Worm (Caenorhabditis elegans) whole organism, late embryonic: ENCODE results near the gene mbk-2.
A peak's percentile ranks its signal among the peaks of the same experiment; 100 is the strongest.

Experiments
- F13H6.1 ChIP-seq: sonication (generic microtip); optimal IDR thresholded peaks from 2 replicates; lab custom pipeline; 2016; ENCODE audit warnings: missing genetic modification characterization, missing compliant biosample characterization
- K09A11.1 ChIP-seq: sonication (generic microtip); optimal IDR thresholded peaks from 2 replicates; lab custom pipeline; 2017; ENCODE audit warnings: antibody characterized with exemption, mild to moderate bottlenecking, missing genetic modification characterization, missing compliant biosample characterization; ENCODE audit not compliant: insufficient read depth
- ama-1 ChIP-seq: fragments of 150-350 bp; optimal IDR thresholded peaks from 2 replicates; lab custom pipeline; 2014
- ceh-14 ChIP-seq: sonication (generic microtip); optimal IDR thresholded peaks from 2 replicates; lab custom pipeline; 2016; ENCODE audit warnings: missing genotype, missing genetic modification characterization, missing compliant biosample characterization
- ceh-2 ChIP-seq: sonication (generic microtip); optimal IDR thresholded peaks from 2 replicates; lab custom pipeline; 2016; ENCODE audit warnings: missing genotype, missing genetic modification characterization, missing compliant biosample characterization
- ceh-30 ChIP-seq: fragments of 150-350 bp; optimal IDR thresholded peaks from 2 replicates; lab custom pipeline; 2014; ENCODE audit warnings: missing biosample characterization, missing genetic modification characterization
- ceh-31 ChIP-seq: sonication (generic microtip); optimal IDR thresholded peaks from 2 replicates; lab custom pipeline; 2016; ENCODE audit warnings: missing genetic modification characterization, missing compliant biosample characterization
- ceh-45 ChIP-seq: fragments of 200-800 bp; sonication (Bioruptor generic); IDR thresholded peaks from 2 replicates; pipeline ENCODE4 v1.3.6; 2022; ENCODE audit warnings: missing genetic modification reagents, missing genetic modification characterization, missing compliant biosample characterization
- ceh-48 ChIP-seq: sonication (generic microtip); optimal IDR thresholded peaks from 2 replicates; lab custom pipeline; 2016; ENCODE audit warnings: missing genetic modification characterization, inconsistent platforms, missing compliant biosample characterization
- ceh-6 ChIP-seq: fragments of 200-800 bp; sonication (Bioruptor generic); optimal IDR thresholded peaks from 2 replicates; lab custom pipeline; 2018; ENCODE audit warnings: mild to moderate bottlenecking, missing genetic modification characterization, missing compliant biosample characterization
- elt-2 ChIP-seq: sonication (generic microtip); optimal IDR thresholded peaks from 2 replicates; lab custom pipeline; 2016; ENCODE audit warnings: missing genetic modification reagents, missing genetic modification characterization, missing compliant biosample characterization
- ets-4 ChIP-seq: sonication (generic microtip); optimal IDR thresholded peaks from 2 replicates; lab custom pipeline; 2016; ENCODE audit warnings: missing genetic modification characterization, missing compliant biosample characterization
- fax-1 ChIP-seq: sonication (generic microtip); optimal IDR thresholded peaks from 2 replicates; lab custom pipeline; 2016; ENCODE audit warnings: missing genotype, missing genetic modification characterization, missing compliant biosample characterization
- fkh-10 ChIP-seq: fragments of 150-350 bp; optimal IDR thresholded peaks from 2 replicates; lab custom pipeline; 2014; ENCODE audit warnings: missing biosample characterization, missing genetic modification reagents, missing genetic modification characterization
- fkh-6 ChIP-seq: sonication (generic microtip); optimal IDR thresholded peaks from 2 replicates; lab custom pipeline; 2016; ENCODE audit warnings: missing genetic modification characterization, missing compliant biosample characterization
- gmeb-2 ChIP-seq: sonication (generic microtip); optimal IDR thresholded peaks from 2 replicates; lab custom pipeline; 2016; ENCODE audit warnings: missing genetic modification characterization, inconsistent platforms, missing compliant biosample characterization
- hlh-30 ChIP-seq: sonication (generic microtip); optimal IDR thresholded peaks from 2 replicates; lab custom pipeline; 2017; ENCODE audit warnings: antibody characterized with exemption, missing genetic modification characterization, missing compliant biosample characterization; ENCODE audit not compliant: insufficient read depth
- lin-11 ChIP-seq: fragments of 200-800 bp; sonication (Bioruptor generic); optimal IDR thresholded peaks from 2 replicates; lab custom pipeline; 2018; ENCODE audit warnings: mild to moderate bottlenecking, missing genetic modification characterization, missing compliant biosample characterization
- madf-2 ChIP-seq: sonication (generic microtip); optimal IDR thresholded peaks from 2 replicates; lab custom pipeline; 2017; ENCODE audit warnings: missing genetic modification characterization, missing compliant biosample characterization
- mec-3 ChIP-seq: sonication (generic microtip); optimal IDR thresholded peaks from 2 replicates; lab custom pipeline; 2016; ENCODE audit warnings: borderline replicate concordance, missing genetic modification characterization, missing compliant biosample characterization
- nfya-1 ChIP-seq: sonication (generic microtip); optimal IDR thresholded peaks from 2 replicates; lab custom pipeline; 2017; ENCODE audit warnings: missing genetic modification characterization, mild to moderate bottlenecking, missing compliant biosample characterization, antibody characterized with exemption, moderate library complexity
- nhr-232 ChIP-seq: sonication (generic microtip); optimal IDR thresholded peaks from 2 replicates; lab custom pipeline; 2016; ENCODE audit warnings: missing genetic modification characterization, missing compliant biosample characterization
- odd-2 ChIP-seq: sonication (generic microtip); optimal IDR thresholded peaks from 2 replicates; lab custom pipeline; 2017; ENCODE audit warnings: antibody characterized with exemption, mild to moderate bottlenecking, missing genetic modification characterization, missing compliant biosample characterization
- pag-3 ChIP-seq: sonication (generic microtip); optimal IDR thresholded peaks from 2 replicates; lab custom pipeline; 2016; ENCODE audit warnings: missing compliant biosample characterization, missing genetic modification characterization, borderline replicate concordance
- pax-1 ChIP-seq: fragments of 150-350 bp; optimal IDR thresholded peaks from 2 replicates; lab custom pipeline; 2014; ENCODE audit warnings: missing biosample characterization, missing genetic modification characterization
- pha-2 ChIP-seq: sonication (generic microtip); optimal IDR thresholded peaks from 2 replicates; lab custom pipeline; 2017; ENCODE audit warnings: mild to moderate bottlenecking, missing genetic modification characterization, missing compliant biosample characterization
- pha-4 ChIP-seq: fragments of 150-350 bp; optimal IDR thresholded peaks from 2 replicates; lab custom pipeline; 2018; ENCODE audit warnings: missing biosample characterization, missing genetic modification reagents, missing genetic modification characterization
- pros-1 ChIP-seq: fragments of 150-350 bp; optimal IDR thresholded peaks from 2 replicates; lab custom pipeline; 2014; ENCODE audit warnings: missing biosample characterization, missing genetic modification reagents, missing genetic modification characterization
- sdc-2 ChIP-seq: sonication (generic microtip); optimal IDR thresholded peaks from 2 replicates; lab custom pipeline; 2016; ENCODE audit warnings: missing genotype, missing genetic modification characterization, missing compliant biosample characterization
- sox-2 ChIP-seq: fragments of 200-800 bp; sonication (Bioruptor generic); IDR thresholded peaks from 2 replicates; pipeline ENCODE4 v1.3.6; 2022; ENCODE audit warnings: missing genetic modification reagents, missing genetic modification characterization, missing compliant biosample characterization
- sox-4 ChIP-seq: sonication (generic microtip); optimal IDR thresholded peaks from 2 replicates; lab custom pipeline; 2017; ENCODE audit warnings: mild to moderate bottlenecking, missing genetic modification characterization, inconsistent platforms, missing compliant biosample characterization
- ttx-3 ChIP-seq: sonication (generic microtip); optimal IDR thresholded peaks from 2 replicates; lab custom pipeline; 2016; ENCODE audit warnings: missing genetic modification reagents, missing genetic modification characterization, missing compliant biosample characterization
- unc-86 ChIP-seq: sonication (generic microtip); optimal IDR thresholded peaks from 2 replicates; lab custom pipeline; 2016; ENCODE audit warnings: missing genetic modification characterization, missing compliant biosample characterization

mbk-2 gene

ce11 chrIV:12985961-12986360 is 23.0 kb upstream of the mbk-2 start, which contains the start of gene K10D11.3:
K10D11.3 (minus strand) TSS chrIV:12986134.
- TF ChIP-seq elt-2 (tag; lab: Kevin White, UChicago) (peak; percentile 7), K09A11.1 (no peak), madf-2 (tag; lab: Kevin White, UChicago) (no peak), gmeb-2 (no peak), lin-11 (tag; lab: Kevin White, UChicago) (no peak), ceh-48 (tag; lab: Kevin White, UChicago) (no peak), ceh-14 (tag; lab: Kevin White, UChicago) (no peak)
- TF ChIP-seq, all 69 proteins: peak for 1

DNA sequence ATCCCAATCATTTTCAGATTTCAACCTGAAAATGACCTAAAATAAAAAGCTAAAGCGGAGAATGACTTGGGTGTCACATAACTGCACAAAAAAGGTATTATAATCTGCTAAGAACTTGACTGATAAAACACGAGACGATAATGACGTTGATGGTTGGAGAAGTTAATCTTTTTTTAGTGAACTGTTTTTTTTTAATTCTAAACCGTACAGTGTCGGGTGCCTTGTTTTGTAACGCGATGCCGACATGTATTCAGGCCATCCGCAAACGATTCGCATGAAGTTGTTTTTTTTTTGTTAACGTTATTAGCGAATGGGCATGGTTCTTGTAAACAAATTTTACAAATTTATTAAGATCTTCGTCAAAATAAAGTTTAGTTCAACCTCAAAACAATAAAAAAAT is 19.6 kb upstream of the mbk-2 start, which contains the start of gene K10D11.6:
K10D11.6 (minus strand) TSS at position 101 of the 400 bp plus-strand sequence.
- no peak for TF ChIP-seq sox-2
- TF ChIP-seq sdc-2 (tag; lab: Kevin White, UChicago): no peak
- TF ChIP-seq fkh-10 (GFP tag; lab: Kevin White, UChicago): no peak
- TF ChIP-seq fkh-6 (tag; lab: Kevin White, UChicago): no peak
- TF ChIP-seq mec-3 (tag; lab: Kevin White, UChicago): no peak
- TF ChIP-seq pha-2 (tag; lab: Kevin White, UChicago): no peak
- no peak for TF ChIP-seq pax-1 (tag; lab: Kevin White, UChicago)
- TF ChIP-seq gmeb-2: no peak
- TF ChIP-seq ceh-2: no peak
- TF ChIP-seq ceh-31 (tag; lab: Kevin White, UChicago): no peak
- no peak for TF ChIP-seq nhr-232 (tag; lab: Kevin White, UChicago)
- no peak for TF ChIP-seq ceh-6 (GFP tag; lab: Kevin White, UChicago)
- no peak for TF ChIP-seq odd-2 (tag; lab: Kevin White, UChicago)
- TF ChIP-seq unc-86 (tag; lab: Kevin White, UChicago): no peak
- no peak for TF ChIP-seq fax-1 (tag; lab: Kevin White, UChicago)
- no peak for TF ChIP-seq ceh-14 (tag; lab: Kevin White, UChicago)

- TF ChIP-seq ets-4 (tag; lab: Kevin White, UChicago): no peak
- no peak for TF ChIP-seq pros-1 (tag; lab: Kevin White, UChicago)
- no peak for TF ChIP-seq sox-4 (tag; lab: Kevin White, UChicago)
- TF ChIP-seq sdc-2 (tag; lab: Kevin White, UChicago): no peak
- TF ChIP-seq F13H6.1 (tag; lab: Kevin White, UChicago): no peak
- TF ChIP-seq nfya-1 (tag; lab: Kevin White, UChicago): no peak
- TF ChIP-seq pha-4: no peak
- no peak for TF ChIP-seq pha-2 (tag; lab: Kevin White, UChicago)
- no peak for TF ChIP-seq ceh-45
- no peak for TF ChIP-seq ceh-30 (tag; lab: Kevin White, UChicago)
- no peak for TF ChIP-seq ceh-48 (tag; lab: Kevin White, UChicago)
Observed at ce11 chrIV:12990638-12991037, 18.3 kb upstream of the mbk-2 start.

DNA sequence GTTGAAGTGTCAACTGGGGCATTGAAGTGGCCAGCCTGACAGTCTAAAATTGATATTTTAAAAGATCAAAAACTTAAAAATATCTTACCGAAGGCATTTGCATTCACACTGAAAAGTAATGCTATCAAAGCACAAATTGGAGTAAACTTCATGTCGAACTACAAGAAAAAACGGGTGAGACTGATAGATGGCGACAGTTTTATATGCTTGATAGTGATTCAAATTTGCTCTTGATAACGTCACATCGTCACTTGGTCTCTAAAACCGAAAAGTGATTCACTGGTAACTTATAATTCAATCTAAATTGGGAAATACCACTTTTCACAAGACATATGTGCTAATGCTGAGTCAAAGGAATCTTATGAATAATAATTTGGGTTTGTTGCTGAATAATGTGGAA is 17.3 kb upstream of the mbk-2 start, which contains the start of gene K10D11.5:
K10D11.5 (minus strand) TSS at position 215 of the 400 bp plus-strand sequence.
- TF ChIP-seq ama-1 (no peak), nfya-1 (tag; lab: Kevin White, UChicago) (no peak), ceh-6 (GFP tag; lab: Kevin White, UChicago) (no peak)

ce11 chrIV:12994376-12994775 is 14.6 kb upstream of the mbk-2 start, which contains the start of gene K10D11.4:
K10D11.4 (minus strand) TSS chrIV:12994476.
- TF ChIP-seq ceh-14 (tag; lab: Kevin White, UChicago) (no peak), pag-3 (tag; lab: Kevin White, UChicago) (no peak), ttx-3 (no peak), hlh-30 (tag; lab: Kevin White, UChicago) (no peak), nhr-232 (tag; lab: Kevin White, UChicago) (no peak)
- TF ChIP-seq, all 69 proteins: peak for 0
